Fruit fly (Drosophila melanogaster): Measurements from ENCODE around the gene Myt1.

Gene Myt1

dm6 chr3L:5819310-5819709 lies 39.9 kb upstream of the Myt1 start (continued):
- TF ChIP-seq CG2129 (GFP tag; IDR thresholded peaks at IDR 0.05; ENCODE audit: partially characterized antibody) (no peak), tin (GFP tag; optimal IDR thresholded peaks at IDR 0.05) (no peak), CG8089 (GFP tag; optimal IDR thresholded peaks at IDR 0.05) (no peak), bowl (GFP tag; IDR thresholded peaks at IDR 0.05) (no peak), Rfx (GFP tag; IDR thresholded peaks at IDR 0.05) (peak; percentile 55; the same call in 1 of the 2 replicates), tap (tag; optimal IDR thresholded peaks at IDR 0.05) (no peak), CG10366 (GFP tag; IDR thresholded peaks at IDR 0.05) (peak; percentile 21; the same call in 1 of the 2 replicates), z (GFP tag; IDR thresholded peaks at IDR 0.05) (no peak), disco-r (GFP tag; optimal IDR thresholded peaks at IDR 0.05) (no peak), vfl (GFP tag; optimal IDR thresholded peaks at IDR 0.05) (no peak), CG17186 (GFP tag; optimal IDR thresholded peaks at IDR 0.05) (no peak), repo (GFP tag; optimal IDR thresholded peaks at IDR 0.05) (no peak), CG6791 (GFP tag; IDR thresholded peaks at IDR 0.05; ENCODE audit: partially characterized antibody) (no peak), odd (GFP tag; optimal IDR thresholded peaks at IDR 0.05) (no peak), CG30403 (GFP tag; optimal IDR thresholded peaks at IDR 0.05) (peak; percentile 40), psq (GFP tag; optimal IDR thresholded peaks at IDR 0.05) (no peak), Hsf (GFP tag; optimal IDR thresholded peaks at IDR 0.05) (peak; percentile 46), CG32767 (GFP tag; IDR thresholded peaks at IDR 0.05) (no peak), shn (GFP tag; optimal IDR thresholded peaks at IDR 0.05) (no peak), Hr39 (optimal IDR thresholded peaks at IDR 0.05) (no peak), CG10274 (GFP tag; optimal IDR thresholded peaks at IDR 0.05) (no peak), CG7271 (tag; optimal IDR thresholded peaks at IDR 0.05) (no peak), CG1792 (GFP tag; optimal IDR thresholded peaks at IDR 0.05) (no peak), Sry-β (GFP tag; optimal IDR thresholded peaks at IDR 0.05) (no peak), crp (GFP tag; optimal IDR thresholded peaks at IDR 0.05) (no peak), CG7839 (tag; optimal IDR thresholded peaks at IDR 0.05) (peak; percentile 42), B-H2 (GFP tag; optimal IDR thresholded peaks at IDR 0.05) (no peak), Doc2 (GFP tag; IDR thresholded peaks at IDR 0.05) (no peak), CG43689 (GFP tag; IDR thresholded peaks at IDR 0.05) (no peak), CG17328 (GFP tag; IDR thresholded peaks at IDR 0.05) (peak; percentile 54), gro (GFP tag; optimal IDR thresholded peaks at IDR 0.05) (no peak), lov (optimal IDR thresholded peaks at IDR 0.05) (no peak), lov (GFP tag; IDR thresholded peaks at IDR 0.05) (no peak), Taf1 (GFP tag; IDR thresholded peaks at IDR 0.05) (no peak), Nf-YB (GFP tag; optimal IDR thresholded peaks at IDR 0.05) (no peak), CG16779 (GFP tag; IDR thresholded peaks at IDR 0.05) (0 out of 2 replicates have a peak, but pooled peaks have one; percentile 9), hkb (optimal IDR thresholded peaks at IDR 0.05) (no peak), hkb (GFP tag; IDR thresholded peaks at IDR 0.05) (peak; percentile 26; the same call in 1 of the 2 replicates), CG17829 (tag; optimal IDR thresholded peaks at IDR 0.05) (no peak), croc (GFP tag; conservative IDR thresholded peaks at IDR 0.05) (no peak), dmrt99B (tag; optimal IDR thresholded peaks at IDR 0.05) (peak; percentile 31), Hmr (GFP tag; optimal IDR thresholded peaks at IDR 0.05) (peak; percentile 3), sc (optimal IDR thresholded peaks at IDR 0.05) (no peak), sc (GFP tag; optimal IDR thresholded peaks at IDR 0.05) (no peak), Lpt (GFP tag; optimal IDR thresholded peaks at IDR 0.05) (no peak), Bgb (GFP tag; IDR thresholded peaks at IDR 0.05; ENCODE audit: partially characterized antibody) (no peak), Gug (GFP tag; IDR thresholded peaks at IDR 0.05) (peak; percentile 31; the same call in 1 of the 4 replicates), CG11085 (GFP tag; IDR thresholded peaks at IDR 0.05) (0 out of 2 replicates have a peak, but pooled peaks have one; percentile 27), dimm (GFP tag; IDR thresholded peaks at IDR 0.05) (0 out of 2 replicates have a peak, but pooled peaks have one; percentile 11), CTCF (GFP tag; optimal IDR thresholded peaks at IDR 0.05) (no peak), az2 (GFP tag; optimal IDR thresholded peaks at IDR 0.05) (peak; percentile 14), Xrp1 (GFP tag; IDR thresholded peaks at IDR 0.05) (peak; percentile 24; the same call in 1 of the 2 replicates), CG12071 (GFP tag; optimal IDR thresholded peaks at IDR 0.05) (no peak), nom (GFP tag; optimal IDR thresholded peaks at IDR 0.05) (no peak)

Data from whole organism, embryonic.